Fruit fly (Drosophila melanogaster) whole organism: ENCODE results near the gene CG31454.

Source experiments
- CG8478 ChIP-seq: fragments of >200 bp; optimal IDR thresholded peaks from 2 replicates; lab custom pipeline; 2018; ENCODE audit warnings: inconsistent platforms
- Dll ChIP-seq: fragments of >200 bp; optimal IDR thresholded peaks from 2 replicates; lab custom pipeline; 2017
- EcR ChIP-seq, 2 experiments: fragments of >200 bp; optimal IDR thresholded peaks; 2 replicates each; lab custom pipeline; 2017; ENCODE audit warnings: missing biosample characterization in 2 of 2, missing genetic modification characterization in 2 of 2, missing genetic modification reagents in 2 of 2
- pan ChIP-seq: fragments of >200 bp; optimal IDR thresholded peaks from 2 replicates; lab custom pipeline; 2017
- psq ChIP-seq: fragments of >200 bp; optimal IDR thresholded peaks from 2 replicates; lab custom pipeline; 2017
- usp ChIP-seq: fragments of >200 bp; optimal IDR thresholded peaks from 2 replicates; lab custom pipeline; 2017; ENCODE audit warnings: missing biosample characterization, missing genetic modification characterization, mixed read lengths

Gene CG31454

DNA sequence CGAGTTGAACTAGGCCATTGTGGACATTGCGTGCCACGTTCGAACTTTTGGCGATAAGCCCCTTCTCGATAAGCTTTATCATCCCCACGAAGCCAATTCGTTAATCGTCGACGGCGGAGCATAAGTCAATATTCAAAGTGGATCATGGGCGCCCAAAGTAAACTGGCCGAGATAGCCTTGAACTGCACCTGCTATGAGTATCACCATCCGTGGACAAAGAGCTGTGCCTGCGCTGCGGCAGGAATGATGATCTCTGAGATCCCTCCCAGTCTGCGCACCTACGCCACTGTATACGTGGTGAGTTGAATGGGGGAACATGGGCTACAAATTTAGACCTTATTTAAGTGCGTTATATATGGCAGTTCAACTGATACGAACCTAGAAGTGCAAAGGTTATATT, 2.8 kb downstream of the CG31454 start:
- TF ChIP-seq EcR (GFP tag; optimal IDR thresholded peaks at IDR 0.05; lab: Kevin White, UChicago), result no peak

DNA sequence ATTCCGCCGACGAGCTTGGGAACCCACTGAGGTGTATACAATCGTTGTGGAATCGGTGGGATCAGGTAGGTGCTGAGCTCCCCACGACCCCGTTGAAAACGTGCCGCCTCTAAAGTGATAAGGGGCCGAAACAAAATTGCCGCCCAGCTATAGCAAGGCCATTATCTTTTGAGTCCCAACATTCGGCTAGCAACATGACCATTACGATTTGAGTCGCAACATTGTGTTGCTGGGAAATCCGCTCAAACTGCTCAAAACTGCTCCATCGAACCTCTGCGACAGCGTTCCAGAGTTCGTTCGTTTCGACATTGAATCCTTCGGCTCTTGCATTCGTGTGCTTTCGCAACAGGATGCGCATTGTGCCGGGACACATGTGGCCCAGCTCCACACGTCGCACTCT, 7.4 kb downstream of the CG31454 start, which contains the start of gene CG11741:
TSS of gene CG11741 (minus strand) at position 16 of the 400 bp plus-strand sequence.
- TF ChIP-seq CG8478 (lab: Kevin White, UChicago) (no peak), psq (lab: Kevin White, UChicago) (no peak), Dll (lab: Kevin White, UChicago) (no peak), pan (lab: Kevin White, UChicago) (no peak), usp (GFP tag; lab: Kevin White, UChicago) (no peak), EcR (GFP tag; optimal IDR thresholded peaks at IDR 0.05; lab: Kevin White, UChicago) (no peak)

DNA sequence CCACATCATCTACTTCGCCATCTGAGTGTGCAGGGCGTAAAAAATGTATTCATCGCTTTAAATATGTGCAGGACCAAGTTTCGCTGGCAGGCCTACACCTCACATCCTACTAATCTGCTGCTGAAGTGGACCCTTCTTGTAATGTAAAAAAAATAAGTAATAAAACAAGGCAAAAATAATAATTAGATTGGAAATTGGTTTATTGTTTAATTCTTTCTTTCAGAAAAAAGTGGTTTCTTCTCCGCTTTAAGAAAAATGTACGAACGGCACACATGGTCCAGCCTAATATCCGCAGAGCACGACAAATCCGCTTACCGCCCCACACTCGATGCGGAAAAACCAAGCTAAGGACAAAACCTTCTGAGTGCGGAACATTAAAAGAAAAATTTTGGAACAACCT, 24.5 kb downstream of the CG31454 start:
- TF ChIP-seq CG8478 (lab: Kevin White, UChicago) (no peak), pan (lab: Kevin White, UChicago) (no peak), usp (GFP tag; lab: Kevin White, UChicago) (no peak), Dll (lab: Kevin White, UChicago) (no peak), EcR (GFP tag; optimal IDR thresholded peaks at IDR 0.05; lab: Kevin White, UChicago) (no peak), psq (lab: Kevin White, UChicago) (no peak)

dm6 chr3R:8552308-8552707, 30.9 kb downstream of the CG31454 start, which contains the start of gene Or85d:
TSS of gene Or85d (plus strand) at chr3R:8552608.
- no peak for TF ChIP-seq usp (GFP tag; lab: Kevin White, UChicago)
- no peak for TF ChIP-seq pan (lab: Kevin White, UChicago)
- no peak for TF ChIP-seq psq (lab: Kevin White, UChicago)
- TF ChIP-seq Dll (lab: Kevin White, UChicago), result no peak
- TF ChIP-seq CG8478 (lab: Kevin White, UChicago), result no peak
- TF ChIP-seq EcR (GFP tag; optimal IDR thresholded peaks at IDR 0.05; lab: Kevin White, UChicago), result no peak

DNA sequence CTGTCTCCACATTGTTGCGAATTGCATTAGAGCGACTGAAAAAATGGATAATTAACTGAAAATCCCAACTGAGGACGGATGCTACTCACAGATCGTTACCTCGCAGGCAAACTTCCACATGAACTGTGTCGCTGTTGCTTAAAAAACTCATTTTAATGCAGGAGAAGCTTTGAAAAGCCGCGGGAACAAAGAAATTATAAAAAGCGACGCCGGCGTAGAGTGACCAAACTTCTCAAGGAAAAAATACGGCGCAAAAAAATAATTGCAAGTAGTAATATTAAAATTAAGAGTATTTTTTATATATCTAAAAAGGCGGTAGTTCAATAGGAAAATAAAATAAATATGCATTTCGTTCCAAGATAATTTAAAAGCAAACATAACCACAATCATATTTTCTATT, 40.1 kb downstream of the CG31454 start, which contains the start of gene pch2:
TSS of gene pch2 (minus strand) at position 243 of the 400 bp plus-strand sequence.
- no peak for TF ChIP-seq EcR (GFP tag; optimal IDR thresholded peaks at IDR 0.05; lab: Kevin White, UChicago)

DNA sequence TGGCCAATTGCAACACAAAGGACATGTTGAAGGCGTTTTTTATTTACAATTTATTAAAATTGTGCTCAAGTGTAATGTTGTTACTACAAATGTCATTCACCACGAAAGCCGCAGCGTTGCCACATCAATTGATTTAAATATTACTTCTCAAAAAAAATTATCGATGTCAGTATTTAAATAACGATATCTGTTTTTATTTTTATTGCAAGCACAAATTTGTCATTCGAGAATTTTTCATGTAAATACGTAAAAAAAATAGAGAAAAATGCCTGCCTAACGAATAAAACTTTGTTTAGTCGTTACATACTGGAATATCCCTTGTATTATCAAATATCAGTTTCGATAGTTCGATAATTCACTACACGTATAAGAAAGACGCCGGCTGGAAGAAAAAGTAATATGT, 41.0 kb downstream of the CG31454 start, which contains the start of the genes mRpS18A and CG31460:
TSS of gene mRpS18A (minus strand) at position 110 of the 403 bp plus-strand sequence.
TSS of gene CG31460 (plus strand) at position 190 of the 403 bp plus-strand sequence.
- TF ChIP-seq pan (lab: Kevin White, UChicago) (no peak), EcR (GFP tag; optimal IDR thresholded peaks at IDR 0.05; lab: Kevin White, UChicago) (no peak), Dll (lab: Kevin White, UChicago) (no peak), psq (lab: Kevin White, UChicago) (no peak), usp (GFP tag; lab: Kevin White, UChicago) (no peak), CG8478 (lab: Kevin White, UChicago) (no peak)

- TF ChIP-seq Dll (lab: Kevin White, UChicago) (no peak), EcR (GFP tag; optimal IDR thresholded peaks at IDR 0.05; lab: Kevin White, UChicago) (no peak), pan (lab: Kevin White, UChicago) (no peak), psq (lab: Kevin White, UChicago) (no peak)
These were observed 42.3 kb downstream of the CG31454 start, which contains the start of gene Cenp-C for dm6 chr3R:8563774-8564173. TSS of gene Cenp-C (plus strand) at chr3R:8564105.
